Fruit fly (Drosophila melanogaster): ENCODE results near the gene CG5567.

The CG5567 gene

dm6 chr3L:17808597-17809213, 34.6 kb downstream of the CG5567 start, which contains the start of gene CG32191:
Gene CG32191 (minus strand): TSS chr3L:17809146.
- no peak for TF ChIP-seq CG14655 (GFP tag; optimal IDR thresholded peaks at IDR 0.05)

- TF ChIP-seq D1 (tag; optimal IDR thresholded peaks at IDR 0.05) (no peak), CG8301 (tag; optimal IDR thresholded peaks at IDR 0.05) (no peak), Pif1A (GFP tag; optimal IDR thresholded peaks at IDR 0.05) (no peak), CG12605 (GFP tag; IDR thresholded peaks at IDR 0.05) (no peak), rn (GFP tag; IDR thresholded peaks at IDR 0.05) (no peak), CG4496 (GFP tag; IDR thresholded peaks at IDR 0.05) (no peak), CG32121 (GFP tag; IDR thresholded peaks at IDR 0.05) (no peak), Pif1B (GFP tag; optimal IDR thresholded peaks at IDR 0.05) (no peak), fd96Ca (GFP tag; IDR thresholded peaks at IDR 0.05) (no peak), EcR (GFP tag; optimal IDR thresholded peaks at IDR 0.05) (no peak)
Measured at dm6 chr3L:17806357-17807025, 36.9 kb downstream of the CG5567 start, which contains the start of gene CG32187. Gene CG32187 (minus strand): TSS chr3L:17806365.

dm6 chr3L:17804511-17804910, 38.8 kb downstream of the CG5567 start, which contains the start of gene ais:
Gene ais (minus strand): TSS chr3L:17804715.
- TF ChIP-seq CG14655 (GFP tag; optimal IDR thresholded peaks at IDR 0.05) (no peak), rn (GFP tag; IDR thresholded peaks at IDR 0.05) (no peak), CG12605 (GFP tag; IDR thresholded peaks at IDR 0.05) (no peak), CG4496 (GFP tag; IDR thresholded peaks at IDR 0.05) (no peak), CG17806 (tag; optimal IDR thresholded peaks at IDR 0.05) (no peak), CG8301 (tag; optimal IDR thresholded peaks at IDR 0.05) (no peak), CG34367 (tag; optimal IDR thresholded peaks at IDR 0.05) (no peak), CG9948 (tag; optimal IDR thresholded peaks at IDR 0.05) (no peak), Pif1B (GFP tag; optimal IDR thresholded peaks at IDR 0.05) (no peak), EcR (GFP tag; optimal IDR thresholded peaks at IDR 0.05) (no peak), Snoo (tag; optimal IDR thresholded peaks at IDR 0.05) (no peak)

- TF ChIP-seq CG8159 (tag; optimal IDR thresholded peaks at IDR 0.05) (no peak), Ets98B (GFP tag; IDR thresholded peaks at IDR 0.05) (no peak), CG12605 (GFP tag; IDR thresholded peaks at IDR 0.05) (no peak), EcR (GFP tag; optimal IDR thresholded peaks at IDR 0.05) (no peak), Snoo (tag; optimal IDR thresholded peaks at IDR 0.05) (no peak)
Measured at dm6 chr3L:17802107-17802506, 41.2 kb downstream of the CG5567 start, which contains the start of gene NUCB1. Gene NUCB1 (minus strand): TSS chr3L:17802279.

- TF ChIP-seq CG15710 (tag; optimal IDR thresholded peaks at IDR 0.05) (no peak), CG4496 (GFP tag; IDR thresholded peaks at IDR 0.05) (no peak), Ets98B (GFP tag; IDR thresholded peaks at IDR 0.05) (no peak), CG14655 (GFP tag; optimal IDR thresholded peaks at IDR 0.05) (no peak), CG34367 (tag; optimal IDR thresholded peaks at IDR 0.05) (no peak), CG10348 (GFP tag; IDR thresholded peaks at IDR 0.05) (no peak), CG12605 (GFP tag; IDR thresholded peaks at IDR 0.05) (no peak), fd96Ca (GFP tag; IDR thresholded peaks at IDR 0.05) (no peak), CG9948 (tag; optimal IDR thresholded peaks at IDR 0.05) (no peak), Snoo (tag; optimal IDR thresholded peaks at IDR 0.05) (no peak), CG8301 (tag; optimal IDR thresholded peaks at IDR 0.05) (no peak), Pif1A (GFP tag; optimal IDR thresholded peaks at IDR 0.05) (no peak), CG17806 (tag; optimal IDR thresholded peaks at IDR 0.05) (no peak), gl (tag; optimal IDR thresholded peaks at IDR 0.05) (no peak), CG8159 (tag; optimal IDR thresholded peaks at IDR 0.05) (no peak), CG13204 (GFP tag; optimal IDR thresholded peaks at IDR 0.05) (no peak), D1 (tag; optimal IDR thresholded peaks at IDR 0.05) (no peak), EcR (GFP tag; optimal IDR thresholded peaks at IDR 0.05) (no peak), rn (GFP tag; IDR thresholded peaks at IDR 0.05) (no peak)
Measured at dm6 chr3L:17797494-17797893, 45.9 kb downstream of the CG5567 start, which contains the start of gene CG42816. Gene CG42816 (minus strand): TSS chr3L:17797594.

All from whole organism, pupa.